Worm (Caenorhabditis elegans) whole organism, young adult: Measurements from ENCODE around the gene acs-11.

Experiments used
- Y56A3A.18 ChIP-seq: fragments of 200-800 bp; sonication (Bioruptor generic); IDR thresholded peaks from 2 replicates; pipeline ENCODE4 v1.3.6; 2022; ENCODE audit warnings: missing genetic modification reagents, missing genetic modification characterization, missing compliant biosample characterization
- ama-1 ChIP-seq, 3 experiments: fragments of 150-350 bp in 1 of 3; sonication (generic microtip) in 2 of 3; optimal IDR thresholded peaks; 2 replicates each; lab custom pipeline; 2014 to 2018; ENCODE audit warnings: missing biosample characterization in 2 of 3, missing genetic modification characterization in 2 of 3, missing genetic modification reagents in 2 of 3
- bed-2 ChIP-seq: fragments of 200-800 bp; sonication (Bioruptor generic); IDR thresholded peaks from 2 replicates; pipeline ENCODE4 v1.3.6; 2022; ENCODE audit warnings: missing genetic modification reagents, missing genetic modification characterization, missing compliant biosample characterization
- madf-3 ChIP-seq: fragments of 200-800 bp; sonication (Bioruptor generic); IDR thresholded peaks from 2 replicates; pipeline ENCODE4 v1.3.6; 2022; ENCODE audit warnings: missing genetic modification reagents, missing genetic modification characterization, missing compliant biosample characterization

- TF ChIP-seq madf-3 (GFP tag; lab: Robert Waterston, UW) (no peak), Y56A3A.18 (GFP tag; lab: Robert Waterston, UW) (no peak), ama-1 (optimal IDR thresholded peaks at IDR 0.05; lab: Kevin White, UChicago) (no peak), ama-1 (GFP tag; optimal IDR thresholded peaks at IDR 0.05; lab: Kevin White, UChicago) (no peak), bed-2 (no peak)
Observed at ce11 chrII:4771282-4771681, 29.3 kb downstream of the acs-11 start, which contains the start of gene F26G1.5.
